Worm (Caenorhabditis elegans) whole organism, late embryonic: ENCODE measurements around the gene B0554.2.

Experiments used
- ceh-24 ChIP-seq: sonication (generic microtip); optimal IDR thresholded peaks from 2 replicates; lab custom pipeline; 2016; ENCODE audit warnings: mild to moderate bottlenecking, missing genetic modification characterization, missing compliant biosample characterization
- ets-4 ChIP-seq: sonication (generic microtip); optimal IDR thresholded peaks from 2 replicates; lab custom pipeline; 2016; ENCODE audit warnings: missing genetic modification characterization, missing compliant biosample characterization
- fkh-10 ChIP-seq: fragments of 150-350 bp; optimal IDR thresholded peaks from 2 replicates; lab custom pipeline; 2014; ENCODE audit warnings: missing biosample characterization, missing genetic modification reagents, missing genetic modification characterization
- hlh-30 ChIP-seq: sonication (generic microtip); optimal IDR thresholded peaks from 2 replicates; lab custom pipeline; 2017; ENCODE audit warnings: antibody characterized with exemption, missing genetic modification characterization, missing compliant biosample characterization; ENCODE audit not compliant: insufficient read depth
- hlh-8 ChIP-seq: sonication (generic microtip); optimal IDR thresholded peaks from 2 replicates; lab custom pipeline; 2016; ENCODE audit warnings: missing genotype, missing genetic modification characterization, missing compliant biosample characterization
- nfya-1 ChIP-seq: sonication (generic microtip); optimal IDR thresholded peaks from 2 replicates; lab custom pipeline; 2017; ENCODE audit warnings: missing genetic modification characterization, mild to moderate bottlenecking, missing compliant biosample characterization, antibody characterized with exemption, moderate library complexity
- pha-2 ChIP-seq: sonication (generic microtip); optimal IDR thresholded peaks from 2 replicates; lab custom pipeline; 2017; ENCODE audit warnings: mild to moderate bottlenecking, missing genetic modification characterization, missing compliant biosample characterization
- pqm-1 ChIP-seq: sonication (generic microtip); optimal IDR thresholded peaks from 2 replicates; lab custom pipeline; 2016; ENCODE audit warnings: missing genetic modification characterization, missing compliant biosample characterization
- sdc-2 ChIP-seq: sonication (generic microtip); optimal IDR thresholded peaks from 2 replicates; lab custom pipeline; 2016; ENCODE audit warnings: missing genotype, missing genetic modification characterization, missing compliant biosample characterization

ce11 chrV:449130-449529 lies 15.1 kb downstream of the B0554.2 start, which contains the start of gene srh-35:
- TF ChIP-seq hlh-8 (no peak), sdc-2 (tag; lab: Kevin White, UChicago) (no peak), pqm-1 (tag; lab: Kevin White, UChicago) (no peak), hlh-30 (no peak), ets-4 (tag; lab: Kevin White, UChicago) (no peak), fkh-10 (GFP tag; lab: Kevin White, UChicago) (no peak), ceh-24 (tag; lab: Kevin White, UChicago) (no peak), pha-2 (no peak), nfya-1 (no peak)
